Worm (Caenorhabditis elegans): ENCODE data around the gene F22B7.1.
A peak's percentile ranks its signal among the peaks of the same experiment; 100 is the strongest.

Gene F22B7.1

ce11 chrIII:8656957-8657356 is 8.2 kb upstream of the F22B7.1 start:
- peak; percentile 73 for TF ChIP-seq nhr-48 (tag; optimal IDR thresholded peaks at IDR 0.05)
- no peak for TF ChIP-seq lin-39 (tag; optimal IDR thresholded peaks at IDR 0.05)
- TF ChIP-seq lin-38 (GFP tag; IDR thresholded peaks at IDR 0.05), result no peak
- TF ChIP-seq mes-2 (tag; optimal IDR thresholded peaks at IDR 0.05; ENCODE audit: poor library complexity, severe bottlenecking), result no peak
- no peak for TF ChIP-seq ZK337.2 (GFP tag; IDR thresholded peaks at IDR 0.05)
- peak; percentile 87 for TF ChIP-seq hlh-11 (tag; optimal IDR thresholded peaks at IDR 0.05)
- TF ChIP-seq fkh-10 (GFP tag; optimal IDR thresholded peaks at IDR 0.05), result no peak
- no peak for TF ChIP-seq gei-8 (GFP tag; optimal IDR thresholded peaks at IDR 0.05)
- no peak for TF ChIP-seq lim-7 (GFP tag; IDR thresholded peaks at IDR 0.05)
- TF ChIP-seq skn-1 (tag; optimal IDR thresholded peaks at IDR 0.05), result no peak
- no peak for TF ChIP-seq nhr-76 (tag; optimal IDR thresholded peaks at IDR 0.05)
- no peak for TF ChIP-seq ceh-32 (tag; optimal IDR thresholded peaks at IDR 0.05; ENCODE audit: poor library complexity)
- no peak for TF ChIP-seq tag-97 (GFP tag; IDR thresholded peaks at IDR 0.05)
- TF ChIP-seq ctbp-1 (GFP tag; IDR thresholded peaks at IDR 0.05), result no peak
- TF ChIP-seq daf-19 (GFP tag; conservative IDR thresholded peaks at IDR 0.05), result no peak
- TF ChIP-seq lin-29 (GFP tag; IDR thresholded peaks at IDR 0.05), result no peak
- TF ChIP-seq arid-1 (GFP tag; conservative IDR thresholded peaks at IDR 0.05), result no peak
- no peak for TF ChIP-seq spr-1 (tag; optimal IDR thresholded peaks at IDR 0.05)
- no peak for TF ChIP-seq egl-27 (tag; optimal IDR thresholded peaks at IDR 0.05)
- TF ChIP-seq F49E8.2 (tag; optimal IDR thresholded peaks at IDR 0.05; ENCODE audit: borderline replicate concordance), result no peak
- no peak for TF ChIP-seq nhr-11 (tag; optimal IDR thresholded peaks at IDR 0.05)
- TF ChIP-seq Y5F2A.4 (GFP tag; optimal IDR thresholded peaks at IDR 0.05), result no peak
- TF ChIP-seq F10B5.3 (tag; optimal IDR thresholded peaks at IDR 0.05), result no peak
- TF ChIP-seq php-3 (GFP tag; IDR thresholded peaks at IDR 0.05), result peak; percentile 77
- TF ChIP-seq dve-1 (tag; optimal IDR thresholded peaks at IDR 0.05; ENCODE audit: insufficient read depth), result peak; percentile 94
- TF ChIP-seq daf-8 (GFP tag; IDR thresholded peaks at IDR 0.05), result 0 out of 2 replicates have a peak, but pooled peaks have one; percentile 6
- peak; percentile 33; the same call in 1 of the 2 replicates for TF ChIP-seq lin-1 (GFP tag; IDR thresholded peaks at IDR 0.05)
- no peak for TF ChIP-seq sdz-12 (GFP tag; optimal IDR thresholded peaks at IDR 0.05)
- TF ChIP-seq lin-13 (GFP tag; optimal IDR thresholded peaks at IDR 0.05), result no peak
- no peak for TF ChIP-seq dpl-1 (GFP tag; optimal IDR thresholded peaks at IDR 0.05)
- no peak for TF ChIP-seq ZK546.5 (tag; optimal IDR thresholded peaks at IDR 0.05)
- no peak for TF ChIP-seq nhr-25 (tag; optimal IDR thresholded peaks at IDR 0.05; ENCODE audit: borderline replicate concordance, insufficient read depth)
- TF ChIP-seq nhr-102 (tag; optimal IDR thresholded peaks at IDR 0.05), result no peak
- TF ChIP-seq dmd-8 (GFP tag; IDR thresholded peaks at IDR 0.05), result no peak
- peak; percentile 44 for TF ChIP-seq T20F7.1 (GFP tag; optimal IDR thresholded peaks at IDR 0.05)
- TF ChIP-seq ceh-44 (GFP tag; IDR thresholded peaks at IDR 0.05), result no peak
- peak; percentile 88 for TF ChIP-seq nhr-28 (tag; optimal IDR thresholded peaks at IDR 0.05)
- TF ChIP-seq pqm-1 (tag; optimal IDR thresholded peaks at IDR 0.05), result peak; percentile 78
- no peak for TF ChIP-seq nhr-42 (GFP tag; IDR thresholded peaks at IDR 0.05)
- no peak for TF ChIP-seq ceh-82 (tag; optimal IDR thresholded peaks at IDR 0.05)
- TF ChIP-seq nhr-41 (GFP tag; IDR thresholded peaks at IDR 0.05), result no peak
- TF ChIP-seq aha-1 (tag), result peak; percentile 76
- no peak for TF ChIP-seq Y75B8A.6 (GFP tag; IDR thresholded peaks at IDR 0.05)
- no peak for TF ChIP-seq ceh-28 (tag; optimal IDR thresholded peaks at IDR 0.05)
- TF ChIP-seq daf-16 (GFP tag; optimal IDR thresholded peaks at IDR 0.05), result peak in 1 of 2 experiments; percentile 49
- TF ChIP-seq daf-16 (tag; optimal IDR thresholded peaks at IDR 0.05), result peak; percentile 94
- TF ChIP-seq saeg-2 (GFP tag; IDR thresholded peaks at IDR 0.05), result no peak
- TF ChIP-seq nhr-111 (GFP tag; optimal IDR thresholded peaks at IDR 0.05), result no peak
- TF ChIP-seq nhr-10 (tag; optimal IDR thresholded peaks at IDR 0.05), result no peak
- TF ChIP-seq R02D3.7 (tag; optimal IDR thresholded peaks at IDR 0.05), result no peak
- no peak for TF ChIP-seq snpc-4 (tag; optimal IDR thresholded peaks at IDR 0.05)
- TF ChIP-seq nhr-6 (tag; optimal IDR thresholded peaks at IDR 0.05), result no peak
- no peak for TF ChIP-seq Y48G9A.11 (GFP tag; IDR thresholded peaks at IDR 0.05)

Measured in whole organism, L4 larva.